Fruit fly (Drosophila melanogaster) whole organism, embryonic: ENCODE measurements around the gene Syt14.

Source experiments
- dysf ChIP-seq: fragments of 200-800 bp; sonication (Bioruptor generic); IDR thresholded peaks from 3 replicates; pipeline ENCODE4 v1.3.6; 2022; ENCODE audit warnings: missing biosample characterization, missing genetic modification characterization
- hkb ChIP-seq, 2 experiments: fragments of 200-800 bp in 1 of 2; fragments of >200 bp in 1 of 2; sonication (Bioruptor generic) in 1 of 2; IDR thresholded peaks in 1 of 2; optimal IDR thresholded peaks in 1 of 2; 2 replicates each; pipeline versions ENCODE4 v1.3.6 to Lab custom; 2017 to 2022; ENCODE audit warnings: missing biosample characterization in 1 of 2, missing genetic modification characterization in 1 of 2
- psq ChIP-seq: fragments of 200-800 bp; sonication (Bioruptor generic); optimal IDR thresholded peaks from 2 replicates; lab custom pipeline; 2017; ENCODE audit warnings: missing biosample characterization, missing genetic modification characterization

- TF ChIP-seq dysf (GFP tag; lab: Robert Waterston, UW) (no peak), psq (no peak), hkb (optimal IDR thresholded peaks at IDR 0.05; lab: Kevin White, UChicago) (no peak), hkb (GFP tag; IDR thresholded peaks at IDR 0.05; lab: Robert Waterston, UW) (no peak)
Observed at dm6 chr3R:4277828-4278227, 41.0 kb downstream of the Syt14 start, which contains the start of gene flip.
